Fruit fly (Drosophila melanogaster): Measurements from ENCODE around the gene Gbeta5.

Gbeta5 gene

DNA sequence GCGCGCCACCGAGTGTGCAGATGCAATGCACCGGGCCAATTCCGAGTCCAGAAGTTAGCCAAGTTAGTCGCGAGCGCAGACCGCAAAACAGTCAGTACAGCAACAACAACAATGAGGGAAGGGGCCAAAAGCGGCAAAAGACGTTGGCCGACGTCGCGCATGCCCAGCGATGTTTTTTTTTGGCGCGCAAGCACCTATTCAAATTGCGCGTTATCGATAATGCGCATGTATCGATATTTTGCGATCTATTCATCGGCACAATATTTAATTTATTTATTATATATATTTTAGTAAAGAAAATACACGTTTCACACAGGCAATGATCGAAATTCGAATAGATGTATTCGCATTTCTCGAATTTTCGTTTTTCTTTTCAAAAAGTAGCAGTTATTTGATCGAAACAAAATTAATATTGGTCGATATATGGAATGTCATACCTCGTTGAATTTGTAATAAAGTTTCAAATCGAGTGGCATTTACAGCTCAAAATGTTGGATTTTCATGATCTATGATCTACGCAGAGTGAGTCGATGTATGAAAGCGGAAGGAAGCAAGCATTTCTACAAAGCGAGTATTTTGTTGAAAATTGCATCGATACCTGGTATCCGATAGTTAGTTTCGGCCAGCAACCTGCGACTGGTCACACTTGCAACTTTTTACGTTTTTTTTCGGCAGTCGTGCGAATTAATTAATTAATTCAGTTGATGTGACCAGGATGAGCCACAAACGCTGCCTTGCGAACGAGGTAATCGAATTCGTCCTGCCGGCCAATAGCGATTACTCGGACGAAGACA lies 22.7 kb downstream of the Gbeta5 start, which contains the start of gene CG2116 (continued):
- peak; percentile 6 for TF ChIP-seq Abd-B (GFP tag; optimal IDR thresholded peaks at IDR 0.05)
- TF ChIP-seq CG7987 (GFP tag; optimal IDR thresholded peaks at IDR 0.05) = no peak
- no peak for TF ChIP-seq lbe (GFP tag; optimal IDR thresholded peaks at IDR 0.05)
- TF ChIP-seq Fer3 (tag; optimal IDR thresholded peaks at IDR 0.05) = no peak
- TF ChIP-seq CG8290 (GFP tag; optimal IDR thresholded peaks at IDR 0.05) = peak; percentile 22
- TF ChIP-seq CG8290 (tag; optimal IDR thresholded peaks at IDR 0.05) = peak in 1 of 2 experiments; percentile 26
- TF ChIP-seq CG42726 (GFP tag; IDR thresholded peaks at IDR 0.05; ENCODE audit: partially characterized antibody) = 0 out of 2 replicates have a peak, but pooled peaks have one; percentile 40
- TF ChIP-seq CG15601 (tag; optimal IDR thresholded peaks at IDR 0.05) = no peak
- TF ChIP-seq Eip74EF (GFP tag; optimal IDR thresholded peaks at IDR 0.05) = no peak
- no peak for TF ChIP-seq org-1 (GFP tag; optimal IDR thresholded peaks at IDR 0.05)
- TF ChIP-seq CG10565 (GFP tag; optimal IDR thresholded peaks at IDR 0.05) = no peak
- no peak for TF ChIP-seq bowl (GFP tag; IDR thresholded peaks at IDR 0.05)
- TF ChIP-seq CG6683 (GFP tag; optimal IDR thresholded peaks at IDR 0.05) = no peak
- peak; percentile 93 for TF ChIP-seq CG2116 (GFP tag; optimal IDR thresholded peaks at IDR 0.05)
- peak; percentile 47 for TF ChIP-seq Myb (GFP tag; optimal IDR thresholded peaks at IDR 0.05)
- no peak for TF ChIP-seq CG10654 (GFP tag; optimal IDR thresholded peaks at IDR 0.05)
- no peak for TF ChIP-seq onecut (GFP tag; IDR thresholded peaks at IDR 0.05)
- TF ChIP-seq CG5245 (GFP tag; optimal IDR thresholded peaks at IDR 0.05) = no peak
- TF ChIP-seq CG31441 (GFP tag; IDR thresholded peaks at IDR 0.05) = no peak
- TF ChIP-seq CG12219 (GFP tag; optimal IDR thresholded peaks at IDR 0.05) = no peak
- no peak for TF ChIP-seq CG14014 (GFP tag; IDR thresholded peaks at IDR 0.05)
- peak; percentile 74 for TF ChIP-seq Med (GFP tag)
- TF ChIP-seq CG4360 (GFP tag; IDR thresholded peaks at IDR 0.05) = peak; percentile 54
- no peak for TF ChIP-seq ems (GFP tag; optimal IDR thresholded peaks at IDR 0.05)
- no peak for TF ChIP-seq ara (GFP tag; IDR thresholded peaks at IDR 0.05)
- TF ChIP-seq Bgb (GFP tag; IDR thresholded peaks at IDR 0.05; ENCODE audit: partially characterized antibody) = peak; percentile 81
- peak; percentile 78 for TF ChIP-seq CG9797 (GFP tag; optimal IDR thresholded peaks at IDR 0.05)
- 0 out of 2 replicates have a peak, but pooled peaks have one; percentile 43 for TF ChIP-seq CG2129 (GFP tag; IDR thresholded peaks at IDR 0.05; ENCODE audit: partially characterized antibody)
- TF ChIP-seq CG11695 (GFP tag; IDR thresholded peaks at IDR 0.05) = no peak
- no peak for TF ChIP-seq NfI (GFP tag; optimal IDR thresholded peaks at IDR 0.05)
- no peak for TF ChIP-seq Kr (GFP tag; optimal IDR thresholded peaks at IDR 0.05)
- no peak for TF ChIP-seq Tbp (GFP tag; optimal IDR thresholded peaks at IDR 0.05)
- TF ChIP-seq Dip3 (GFP tag; optimal IDR thresholded peaks at IDR 0.05) = no peak
- no peak for TF ChIP-seq CG4404 (GFP tag; IDR thresholded peaks at IDR 0.05)
- peak; percentile 73 for TF ChIP-seq Sry-δ (GFP tag; optimal IDR thresholded peaks at IDR 0.05)
- TF ChIP-seq Spps (tag; optimal IDR thresholded peaks at IDR 0.05) = no peak
- peak; percentile 85 for TF ChIP-seq BEAF-32 (GFP tag; optimal IDR thresholded peaks at IDR 0.05)
- 0 out of 3 replicates have a peak, but pooled peaks have one; percentile 16 for TF ChIP-seq CG34422 (GFP tag; IDR thresholded peaks at IDR 0.05)
- TF ChIP-seq nerfin-1 (tag; optimal IDR thresholded peaks at IDR 0.05) = no peak
- no peak for TF ChIP-seq az2 (GFP tag; optimal IDR thresholded peaks at IDR 0.05)
- no peak for TF ChIP-seq CG4282 (GFP tag; optimal IDR thresholded peaks at IDR 0.05)
- no peak for TF ChIP-seq CTCF (GFP tag; optimal IDR thresholded peaks at IDR 0.05)
- TF ChIP-seq tin (GFP tag; optimal IDR thresholded peaks at IDR 0.05) = no peak
- peak; percentile 79 for TF ChIP-seq Scr (GFP tag; IDR thresholded peaks at IDR 0.05; ENCODE audit: partially characterized antibody)
- no peak for TF ChIP-seq CG17912 (GFP tag; optimal IDR thresholded peaks at IDR 0.05)
- TF ChIP-seq Sox100B (GFP tag; optimal IDR thresholded peaks at IDR 0.05) = no peak
- no peak for TF ChIP-seq nom (GFP tag; optimal IDR thresholded peaks at IDR 0.05)
- no peak for TF ChIP-seq cg (GFP tag; optimal IDR thresholded peaks at IDR 0.05)
- TF ChIP-seq crc (GFP tag; optimal IDR thresholded peaks at IDR 0.05) = no peak
- no peak for TF ChIP-seq NK7.1 (GFP tag; optimal IDR thresholded peaks at IDR 0.05)

All from whole organism, embryonic.